Fruit fly (Drosophila melanogaster) whole organism, wandering third instar larva: ENCODE measurements around the gene CG32106.

Experiments
- Abd-B ChIP-seq: fragments of >200 bp; optimal IDR thresholded peaks from 2 replicates; lab custom pipeline; 2017; ENCODE audit warnings: missing biosample characterization, missing genetic modification characterization
- Dfd ChIP-seq: fragments of >200 bp; optimal IDR thresholded peaks from 2 replicates; lab custom pipeline; 2017; ENCODE audit warnings: missing biosample characterization, missing genetic modification characterization
- Jra ChIP-seq: sonication (Bioruptor generic); optimal IDR thresholded peaks from 2 replicates; lab custom pipeline; 2016; ENCODE audit warnings: missing biosample characterization, missing genetic modification characterization
- Myc ChIP-seq: fragments of >200 bp; optimal IDR thresholded peaks from 2 replicates; lab custom pipeline; 2017
- brk ChIP-seq: fragments of 200-800 bp; sonication (Bioruptor generic); optimal IDR thresholded peaks from 2 replicates; lab custom pipeline; 2016; ENCODE audit warnings: missing biosample characterization, mild to moderate bottlenecking, missing genetic modification characterization
- dl ChIP-seq, 2 experiments: fragments of 175-275, 200-275 bp in 1 of 2; fragments of 200-275 bp in 1 of 2; sonication (Bioruptor generic); optimal IDR thresholded peaks; lab custom pipeline; 2018; ENCODE audit warnings: mild to moderate bottlenecking in 2 of 2, missing biosample characterization in 2 of 2, missing genetic modification characterization in 2 of 2, moderate library complexity in 2 of 2; ENCODE audit not compliant: partially characterized antibody in 2 of 2, insufficient read depth in 1 of 2
- foxo ChIP-seq, 2 experiments: fragments of 200-800 bp; sonication (Bioruptor generic); optimal IDR thresholded peaks; 2 replicates in 1 of 2; 3 replicates in 1 of 2; lab custom pipeline; 2016 to 2017; ENCODE audit warnings: missing biosample characterization in 2 of 2, missing genetic modification characterization in 2 of 2
- lola ChIP-seq: fragments of >200 bp; optimal IDR thresholded peaks from 2 replicates; lab custom pipeline; 2017; ENCODE audit warnings: missing biosample characterization, missing genetic modification characterization
- woc ChIP-seq: sonication (Bioruptor generic); optimal IDR thresholded peaks from 2 replicates; lab custom pipeline; 2016; ENCODE audit warnings: missing biosample characterization, mild to moderate bottlenecking, missing genetic modification characterization

DNA sequence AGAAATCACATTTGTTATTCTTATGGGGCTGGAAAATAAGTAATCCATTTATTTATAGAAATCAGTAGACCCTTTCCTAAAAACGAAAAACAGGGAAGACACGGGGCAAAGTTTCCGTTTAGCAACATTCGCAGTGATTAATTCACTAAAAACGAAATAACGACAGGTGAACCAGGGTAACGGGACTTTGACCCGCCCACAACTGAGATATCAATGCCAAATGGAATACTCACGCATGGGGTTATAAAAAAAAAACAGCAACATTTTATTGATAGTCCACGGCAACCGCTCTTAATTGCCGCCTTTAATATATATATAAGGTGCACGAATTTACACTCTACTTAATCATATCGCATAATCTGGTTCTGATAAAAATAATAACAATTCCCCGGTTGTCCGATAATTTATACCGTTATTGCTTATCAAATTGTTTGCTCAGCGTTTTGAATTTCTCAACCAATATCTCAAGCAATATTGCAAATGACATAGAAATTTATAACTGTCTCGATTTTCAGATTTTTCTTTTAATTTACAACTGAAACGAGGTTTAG is 13.2 kb upstream of the CG32106 start:
- TF ChIP-seq Dfd = no peak
- TF ChIP-seq Abd-B (GFP tag; lab: Kevin White, UChicago) = no peak
- TF ChIP-seq dl (GFP tag; optimal IDR thresholded peaks at IDR 0.05; lab: Kevin White, UChicago; ENCODE audit: insufficient read depth in 1 of 2, partially characterized antibody in 2 of 2) = no peak
- no peak for TF ChIP-seq woc
- no peak for TF ChIP-seq Myc
- no peak for TF ChIP-seq foxo (GFP tag; optimal IDR thresholded peaks at IDR 0.05; lab: Kevin White, UChicago)
- no peak for TF ChIP-seq lola
- TF ChIP-seq Jra (GFP tag; lab: Kevin White, UChicago) = no peak
- TF ChIP-seq brk = no peak
